Worm (Caenorhabditis elegans): ENCODE measurements around the gene unc-39.
A peak's percentile ranks its signal among the peaks of the same experiment; 100 is the strongest.

unc-39 gene

DNA sequence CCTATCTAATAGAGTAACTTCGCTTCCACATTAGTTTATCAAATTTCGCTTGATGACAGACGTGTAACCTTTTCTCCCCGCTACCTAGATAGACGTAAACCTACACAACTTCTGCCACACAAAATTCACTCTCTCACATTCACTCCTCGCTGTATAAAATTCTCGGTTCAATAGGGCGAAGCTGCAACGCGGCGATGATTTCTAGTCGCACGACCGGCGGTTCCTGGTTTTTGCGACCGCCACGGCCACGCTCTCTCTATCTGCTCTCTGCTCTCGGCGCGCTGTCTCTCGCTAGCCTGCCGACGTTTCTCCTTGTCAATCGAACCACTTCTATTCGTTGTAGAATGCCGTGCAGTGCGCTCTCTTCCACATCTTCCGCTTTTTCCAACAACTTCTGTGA lies 21.9 kb upstream of the unc-39 start (continued):
- TF ChIP-seq hmg-1.2 (GFP tag; IDR thresholded peaks at IDR 0.05): peak; percentile 60; the same call in 1 of the 2 replicates
- peak; percentile 51; the same call in 1 of the 2 replicates for TF ChIP-seq rcor-1 (GFP tag; IDR thresholded peaks at IDR 0.05)
- no peak for TF ChIP-seq ceh-79 (tag; optimal IDR thresholded peaks at IDR 0.05)
- TF ChIP-seq hrde-1 (tag; optimal IDR thresholded peaks at IDR 0.05; ENCODE audit: borderline replicate concordance): no peak
- TF ChIP-seq him-1 (tag; optimal IDR thresholded peaks at IDR 0.05): no peak
- TF ChIP-seq dox-1 (GFP tag; IDR thresholded peaks at IDR 0.05): peak; percentile 90
- no peak for TF ChIP-seq F57C9.4 (tag; optimal IDR thresholded peaks at IDR 0.05)
- TF ChIP-seq nfya-2 (GFP tag; IDR thresholded peaks at IDR 0.05): no peak
- no peak for TF ChIP-seq mxl-1 (tag; optimal IDR thresholded peaks at IDR 0.05)
- TF ChIP-seq F39B2.1 (GFP tag; IDR thresholded peaks at IDR 0.05): no peak
- TF ChIP-seq ztf-3 (GFP tag; optimal IDR thresholded peaks at IDR 0.05): no peak
- TF ChIP-seq athp-1 (tag; optimal IDR thresholded peaks at IDR 0.05): no peak
- no peak for TF ChIP-seq Y95B8A.8 (GFP tag; IDR thresholded peaks at IDR 0.05)
- TF ChIP-seq ztf-26 (tag; optimal IDR thresholded peaks at IDR 0.05): peak; percentile 54
- TF ChIP-seq B0336.3 (GFP tag; IDR thresholded peaks at IDR 0.05): peak; percentile 71
- TF ChIP-seq tbp1 (GFP tag; optimal IDR thresholded peaks at IDR 0.05): peak; percentile 58
- TF ChIP-seq ceh-27 (GFP tag; optimal IDR thresholded peaks at IDR 0.05): peak; percentile 87
- 0 out of 2 replicates have a peak, but pooled peaks have one; percentile 38 for TF ChIP-seq let-526 (GFP tag; IDR thresholded peaks at IDR 0.05)
- no peak for TF ChIP-seq sea-2 (GFP tag; IDR thresholded peaks at IDR 0.05)
- peak; percentile 65 for TF ChIP-seq egl-44 (GFP tag; IDR thresholded peaks at IDR 0.05)
- peak; percentile 99 for TF ChIP-seq nhr-80 (tag; optimal IDR thresholded peaks at IDR 0.05)
- no peak for TF ChIP-seq nhr-27 (tag; optimal IDR thresholded peaks at IDR 0.05)
- peak; percentile 76 for TF ChIP-seq atf-7 (tag; optimal IDR thresholded peaks at IDR 0.05)
- TF ChIP-seq attf-3 (GFP tag; conservative IDR thresholded peaks at IDR 0.05): 0 out of 2 replicates have a peak, but pooled peaks have one; percentile 32
- TF ChIP-seq nhr-120 (GFP tag; IDR thresholded peaks at IDR 0.05): no peak
- TF ChIP-seq ceh-58 (GFP tag; IDR thresholded peaks at IDR 0.05): no peak
- TF ChIP-seq F49E8.2 (tag; optimal IDR thresholded peaks at IDR 0.05; ENCODE audit: insufficient read depth): no peak
- 0 out of 2 replicates have a peak, but pooled peaks have one; percentile 23 for TF ChIP-seq ceh-40 (GFP tag; IDR thresholded peaks at IDR 0.05)
- TF ChIP-seq tlf-1 (GFP tag; optimal IDR thresholded peaks at IDR 0.05): no peak
- TF ChIP-seq Y79H2A.3 (GFP tag; conservative IDR thresholded peaks at IDR 0.05): no peak
- TF ChIP-seq lsy-27 (tag; optimal IDR thresholded peaks at IDR 0.05; ENCODE audit: borderline replicate concordance, insufficient read depth): no peak
- no peak for TF ChIP-seq Y56A3A.18 (GFP tag; IDR thresholded peaks at IDR 0.05)
- no peak for TF ChIP-seq madf-8 (GFP tag; conservative IDR thresholded peaks at IDR 0.05)
- no peak for TF ChIP-seq ccch-3 (GFP tag; optimal IDR thresholded peaks at IDR 0.05)
- peak; percentile 52; the same call in 1 of the 2 replicates for TF ChIP-seq hmg-20 (GFP tag; IDR thresholded peaks at IDR 0.05)
- TF ChIP-seq F23B12.7 (tag; optimal IDR thresholded peaks at IDR 0.05; ENCODE audit: insufficient read depth): no peak
- peak; percentile 26 for TF ChIP-seq die-1 (tag; optimal IDR thresholded peaks at IDR 0.05)
- TF ChIP-seq mcd-1 (GFP tag; IDR thresholded peaks at IDR 0.05): peak; percentile 93
- TF ChIP-seq T07F8.4 (tag; optimal IDR thresholded peaks at IDR 0.05): no peak
- TF ChIP-seq ama-1 (optimal IDR thresholded peaks at IDR 0.05): no peak
- peak in 1 of 2 experiments; percentile 23 for TF ChIP-seq ama-1 (GFP tag; optimal IDR thresholded peaks at IDR 0.05)
- TF ChIP-seq B0035.1 (tag; optimal IDR thresholded peaks at IDR 0.05): peak; percentile 39
- no peak for TF ChIP-seq F37B4.10 (GFP tag; IDR thresholded peaks at IDR 0.05)
- TF ChIP-seq ztf-6 (GFP tag; IDR thresholded peaks at IDR 0.05): no peak; the same call in 1 of the 2 replicates
- TF ChIP-seq bed-1 (GFP tag; IDR thresholded peaks at IDR 0.05): no peak
- no peak for TF ChIP-seq mel-28 (tag; optimal IDR thresholded peaks at IDR 0.05; ENCODE audit: borderline replicate concordance)
- TF ChIP-seq ztf-25 (GFP tag; IDR thresholded peaks at IDR 0.05): no peak
- 0 out of 2 replicates have a peak, but pooled peaks have one; percentile 27 for TF ChIP-seq ztf-28 (GFP tag; IDR thresholded peaks at IDR 0.05)
- no peak for TF ChIP-seq rec-8 (tag; optimal IDR thresholded peaks at IDR 0.05)

Data from whole organism, young adult.